Fruit fly (Drosophila melanogaster): ENCODE measurements around the gene Upf1.

The Upf1 gene

DNA sequence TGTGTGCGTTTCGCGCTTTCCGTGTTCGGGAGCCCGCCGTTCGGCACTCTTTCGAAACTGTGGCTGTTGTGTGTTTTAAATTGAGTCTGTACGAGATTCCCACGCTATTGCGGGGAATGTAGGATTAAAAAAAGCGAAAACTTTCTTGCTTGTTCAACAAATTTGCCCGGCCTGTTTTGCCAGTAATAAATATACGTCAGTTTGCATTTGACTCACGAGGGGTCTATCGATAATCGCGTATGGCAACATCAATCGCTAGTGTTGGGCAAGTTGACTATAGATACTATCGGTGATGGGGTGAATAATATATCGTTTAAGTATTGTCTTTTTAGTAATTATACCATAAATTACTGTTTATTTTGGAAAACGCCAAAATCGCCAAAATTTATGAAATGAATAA lies at the start of gene Upf1:
Gene Upf1 (minus strand): TSS at position 228 of the 400 bp plus-strand sequence.
- peak; percentile 35 for TF ChIP-seq Mnt (GFP tag; optimal IDR thresholded peaks at IDR 0.05)
- TF ChIP-seq toe (GFP tag; optimal IDR thresholded peaks at IDR 0.05), result no peak
- TF ChIP-seq Hr96 (GFP tag; optimal IDR thresholded peaks at IDR 0.05), result no peak
- no peak for TF ChIP-seq cnc (optimal IDR thresholded peaks at IDR 0.05)
- TF ChIP-seq Clk (GFP tag; optimal IDR thresholded peaks at IDR 0.05), result no peak
- no peak for TF ChIP-seq CG5204 (GFP tag; optimal IDR thresholded peaks at IDR 0.05)
- peak; percentile 23 for TF ChIP-seq bab1 (GFP tag; optimal IDR thresholded peaks at IDR 0.05)
- no peak for TF ChIP-seq cic (GFP tag; optimal IDR thresholded peaks at IDR 0.05)
- TF ChIP-seq CG33017 (tag; optimal IDR thresholded peaks at IDR 0.05), result no peak
- no peak for TF ChIP-seq kay (GFP tag; ENCODE audit: borderline replicate concordance)
- peak; percentile 32 for TF ChIP-seq CG1620 (GFP tag; optimal IDR thresholded peaks at IDR 0.05)
- peak; percentile 12 for TF ChIP-seq CG7101 (tag; optimal IDR thresholded peaks at IDR 0.05)
- TF ChIP-seq pad (GFP tag; optimal IDR thresholded peaks at IDR 0.05), result no peak
- TF ChIP-seq Crg-1 (GFP tag; optimal IDR thresholded peaks at IDR 0.05), result no peak
- TF ChIP-seq tj (GFP tag; optimal IDR thresholded peaks at IDR 0.05), result peak; percentile 56
- TF ChIP-seq CG12768 (GFP tag; optimal IDR thresholded peaks at IDR 0.05), result no peak

DNA sequence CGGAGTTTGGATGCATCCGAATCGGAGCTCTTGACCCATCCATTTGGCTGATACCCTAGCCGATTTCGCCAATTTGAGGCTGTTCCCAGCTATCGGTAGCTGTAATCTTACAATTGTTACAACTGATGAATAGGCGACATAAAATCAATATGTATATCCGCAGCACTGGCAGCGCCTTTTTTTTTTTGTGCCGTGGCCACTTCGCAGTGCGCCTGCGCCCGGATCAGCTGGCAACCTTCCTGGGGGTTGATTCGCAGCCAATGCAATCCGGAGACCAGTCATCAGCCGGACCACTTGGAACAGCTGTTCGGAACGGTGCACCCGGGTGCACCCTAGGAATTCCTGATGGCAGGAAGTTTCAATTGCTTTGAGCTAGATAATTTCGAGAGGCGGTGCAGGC lies 25.6 kb upstream of the Upf1 start, which contains the start of gene Pdzd8:
Gene Pdzd8 (minus strand): TSS at position 125 of the 400 bp plus-strand sequence.
- TF ChIP-seq bab1 (GFP tag; optimal IDR thresholded peaks at IDR 0.05), result no peak
- TF ChIP-seq Crg-1 (GFP tag; optimal IDR thresholded peaks at IDR 0.05), result no peak
- TF ChIP-seq cic (GFP tag; optimal IDR thresholded peaks at IDR 0.05), result no peak

DNA sequence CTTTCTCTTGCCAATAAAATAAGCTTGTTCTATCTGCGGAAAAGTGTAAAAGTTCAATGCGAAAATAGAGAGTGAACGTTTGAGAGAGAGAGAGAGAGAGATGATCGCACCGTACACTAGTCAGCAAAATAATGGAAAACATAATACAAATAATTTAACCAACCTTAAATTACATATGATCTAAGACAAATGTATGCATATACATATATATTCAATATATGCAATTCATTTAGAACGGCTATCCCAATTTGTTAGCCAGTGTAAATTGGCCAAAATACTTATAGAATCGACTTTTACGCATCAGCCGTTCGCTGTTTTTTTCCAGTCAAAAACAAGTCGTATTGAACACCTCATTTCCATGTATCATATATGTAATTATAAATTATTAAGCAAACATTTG lies 20.0 kb upstream of the Upf1 start:
- TF ChIP-seq toe (GFP tag; optimal IDR thresholded peaks at IDR 0.05) (no peak), CG1620 (GFP tag; optimal IDR thresholded peaks at IDR 0.05) (no peak), ovo (GFP tag; optimal IDR thresholded peaks at IDR 0.05) (no peak), kay (GFP tag; ENCODE audit: borderline replicate concordance) (no peak), bab1 (GFP tag; optimal IDR thresholded peaks at IDR 0.05) (peak; percentile 62), CG11617 (GFP tag; optimal IDR thresholded peaks at IDR 0.05) (no peak), CG33017 (tag; optimal IDR thresholded peaks at IDR 0.05) (peak; percentile 2), Hr96 (GFP tag; optimal IDR thresholded peaks at IDR 0.05) (no peak), CG12768 (GFP tag; optimal IDR thresholded peaks at IDR 0.05) (no peak), CG7101 (tag; optimal IDR thresholded peaks at IDR 0.05) (peak; percentile 62), CG5204 (GFP tag; optimal IDR thresholded peaks at IDR 0.05) (no peak), pad (GFP tag; optimal IDR thresholded peaks at IDR 0.05) (no peak), cnc (optimal IDR thresholded peaks at IDR 0.05) (no peak), tj (GFP tag; optimal IDR thresholded peaks at IDR 0.05) (no peak), cic (GFP tag; optimal IDR thresholded peaks at IDR 0.05) (no peak), Clk (GFP tag; optimal IDR thresholded peaks at IDR 0.05) (no peak), CG14711 (tag; optimal IDR thresholded peaks at IDR 0.05) (peak; percentile 60), Mnt (GFP tag; optimal IDR thresholded peaks at IDR 0.05) (no peak), CG7045 (GFP tag; optimal IDR thresholded peaks at IDR 0.05) (no peak), Crg-1 (GFP tag; optimal IDR thresholded peaks at IDR 0.05) (no peak)

DNA sequence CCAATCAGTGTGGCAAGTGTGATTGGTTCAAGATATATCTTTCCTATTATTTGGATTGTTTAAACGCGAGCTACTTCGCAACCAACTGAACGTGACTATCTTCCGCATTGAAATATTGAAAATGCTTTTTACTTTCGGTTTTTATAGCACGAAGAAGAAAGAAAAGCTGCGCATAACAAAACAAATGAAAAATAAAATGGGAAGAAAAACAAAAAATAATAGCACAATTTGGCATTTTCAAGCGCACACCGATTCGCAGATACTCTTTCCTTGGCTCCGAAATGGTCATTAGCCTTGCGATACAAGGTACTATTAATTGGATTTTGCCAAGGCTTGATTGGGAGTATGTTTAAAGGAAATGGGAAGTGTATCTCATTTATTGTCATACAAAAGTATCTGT lies 19.4 kb upstream of the Upf1 start, which contains the start of gene Sclp:
Gene Sclp (minus strand): TSS at position 101 of the 400 bp plus-strand sequence.
- no peak for TF ChIP-seq CG33017 (tag; optimal IDR thresholded peaks at IDR 0.05)
- no peak for TF ChIP-seq cnc (optimal IDR thresholded peaks at IDR 0.05)
- no peak for TF ChIP-seq Mnt (GFP tag; optimal IDR thresholded peaks at IDR 0.05)
- TF ChIP-seq CG11617 (GFP tag; optimal IDR thresholded peaks at IDR 0.05), result no peak
- TF ChIP-seq bab1 (GFP tag; optimal IDR thresholded peaks at IDR 0.05), result no peak
- no peak for TF ChIP-seq cic (GFP tag; optimal IDR thresholded peaks at IDR 0.05)
- TF ChIP-seq CG7045 (GFP tag; optimal IDR thresholded peaks at IDR 0.05), result no peak
- TF ChIP-seq CG5204 (GFP tag; optimal IDR thresholded peaks at IDR 0.05), result no peak
- TF ChIP-seq CG14711 (tag; optimal IDR thresholded peaks at IDR 0.05), result no peak
- no peak for TF ChIP-seq CG7101 (tag; optimal IDR thresholded peaks at IDR 0.05)
- no peak for TF ChIP-seq Crg-1 (GFP tag; optimal IDR thresholded peaks at IDR 0.05)

DNA sequence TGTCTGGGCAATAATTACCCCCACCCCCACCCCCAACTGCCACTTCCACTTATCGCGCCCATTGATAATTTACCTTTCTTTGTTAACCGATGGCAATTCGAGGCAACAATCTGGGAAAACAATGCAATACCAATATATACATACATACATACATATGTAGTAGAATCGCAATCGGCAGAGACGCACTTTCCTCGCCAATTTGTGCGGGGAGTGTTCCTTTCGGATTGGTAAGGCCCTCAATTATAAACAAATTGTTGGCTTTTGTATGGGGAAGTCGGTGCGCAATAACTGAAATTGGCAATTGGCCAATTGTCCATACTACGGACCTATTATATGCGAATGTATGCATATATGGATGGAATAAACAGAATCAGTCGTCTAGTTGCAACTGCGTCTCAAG lies 18.5 kb upstream of the Upf1 start:
- no peak for TF ChIP-seq Clk (GFP tag; optimal IDR thresholded peaks at IDR 0.05)
- no peak for TF ChIP-seq cic (GFP tag; optimal IDR thresholded peaks at IDR 0.05)
- no peak for TF ChIP-seq CG7101 (tag; optimal IDR thresholded peaks at IDR 0.05)
- TF ChIP-seq CG14711 (tag; optimal IDR thresholded peaks at IDR 0.05), result no peak
- no peak for TF ChIP-seq bab1 (GFP tag; optimal IDR thresholded peaks at IDR 0.05)
- no peak for TF ChIP-seq pad (GFP tag; optimal IDR thresholded peaks at IDR 0.05)
- TF ChIP-seq ovo (GFP tag; optimal IDR thresholded peaks at IDR 0.05), result no peak
- no peak for TF ChIP-seq CG33017 (tag; optimal IDR thresholded peaks at IDR 0.05)
- no peak for TF ChIP-seq toe (GFP tag; optimal IDR thresholded peaks at IDR 0.05)
- TF ChIP-seq cnc (optimal IDR thresholded peaks at IDR 0.05), result no peak
- TF ChIP-seq CG12768 (GFP tag; optimal IDR thresholded peaks at IDR 0.05), result no peak
- no peak for TF ChIP-seq CG11617 (GFP tag; optimal IDR thresholded peaks at IDR 0.05)
- TF ChIP-seq CG5204 (GFP tag; optimal IDR thresholded peaks at IDR 0.05), result no peak
- TF ChIP-seq CG7045 (GFP tag; optimal IDR thresholded peaks at IDR 0.05), result no peak
- TF ChIP-seq Crg-1 (GFP tag; optimal IDR thresholded peaks at IDR 0.05), result no peak
- no peak for TF ChIP-seq tj (GFP tag; optimal IDR thresholded peaks at IDR 0.05)
- no peak for TF ChIP-seq CG1620 (GFP tag; optimal IDR thresholded peaks at IDR 0.05)
- TF ChIP-seq Hr96 (GFP tag; optimal IDR thresholded peaks at IDR 0.05), result no peak
- no peak for TF ChIP-seq kay (GFP tag; ENCODE audit: borderline replicate concordance)
- TF ChIP-seq Mnt (GFP tag; optimal IDR thresholded peaks at IDR 0.05), result no peak

DNA sequence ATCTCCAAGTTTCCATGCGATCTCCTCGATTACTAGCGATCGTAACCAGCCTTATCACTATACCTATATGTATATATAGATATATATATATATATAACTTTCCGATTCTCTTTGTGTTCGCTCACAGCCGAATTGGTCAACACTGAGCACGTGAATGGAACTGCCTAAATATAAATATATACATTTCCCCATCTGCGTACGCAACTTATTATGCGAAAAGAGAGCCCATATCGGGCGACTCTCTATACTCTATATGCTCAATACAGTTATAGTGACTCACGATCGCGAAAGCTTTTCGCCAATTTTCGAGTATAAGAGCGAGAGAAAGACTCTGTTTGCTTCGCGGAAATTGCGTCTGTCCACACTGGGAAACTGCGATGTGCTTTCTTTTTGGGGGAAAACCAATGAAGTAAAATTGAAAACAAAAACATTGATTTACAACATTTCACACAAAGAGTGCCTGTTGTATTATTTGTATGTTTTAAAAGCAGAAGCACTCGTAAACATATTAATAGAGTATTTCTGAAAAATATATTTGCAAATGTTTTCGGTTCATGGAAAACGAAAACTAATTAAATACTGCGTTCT lies 17.6 kb upstream of the Upf1 start:
- no peak for TF ChIP-seq CG12768 (GFP tag; optimal IDR thresholded peaks at IDR 0.05)
- TF ChIP-seq kay (GFP tag; ENCODE audit: borderline replicate concordance), result peak; percentile 39
- no peak for TF ChIP-seq cnc (optimal IDR thresholded peaks at IDR 0.05)
- no peak for TF ChIP-seq toe (GFP tag; optimal IDR thresholded peaks at IDR 0.05)
- TF ChIP-seq bab1 (GFP tag; optimal IDR thresholded peaks at IDR 0.05), result peak; percentile 40
- peak; percentile 4 for TF ChIP-seq ovo (GFP tag; optimal IDR thresholded peaks at IDR 0.05)
- TF ChIP-seq CG1620 (GFP tag; optimal IDR thresholded peaks at IDR 0.05), result no peak
- TF ChIP-seq cic (GFP tag; optimal IDR thresholded peaks at IDR 0.05), result no peak
- TF ChIP-seq pad (GFP tag; optimal IDR thresholded peaks at IDR 0.05), result peak; percentile 89
- no peak for TF ChIP-seq Crg-1 (GFP tag; optimal IDR thresholded peaks at IDR 0.05)
- no peak for TF ChIP-seq CG7045 (GFP tag; optimal IDR thresholded peaks at IDR 0.05)
- no peak for TF ChIP-seq CG5204 (GFP tag; optimal IDR thresholded peaks at IDR 0.05)
- no peak for TF ChIP-seq Clk (GFP tag; optimal IDR thresholded peaks at IDR 0.05)
- TF ChIP-seq Mnt (GFP tag; optimal IDR thresholded peaks at IDR 0.05), result peak; percentile 25
- no peak for TF ChIP-seq CG7101 (tag; optimal IDR thresholded peaks at IDR 0.05)
